Worm (Caenorhabditis elegans) whole organism, L2 larva: ENCODE data around the gene hmp-1.

Source experiments
- C34F6.9 ChIP-seq: fragments of 150-350 bp; optimal IDR thresholded peaks from 2 replicates; lab custom pipeline; 2014; ENCODE audit warnings: missing biosample characterization, missing genetic modification characterization
- F13H6.1 ChIP-seq: sonication (generic microtip); optimal IDR thresholded peaks from 2 replicates; lab custom pipeline; 2016; ENCODE audit warnings: missing genetic modification characterization, missing compliant biosample characterization
- R02D3.7 ChIP-seq: fragments of 150-350 bp; optimal IDR thresholded peaks from 2 replicates; lab custom pipeline; 2014; ENCODE audit warnings: missing biosample characterization, missing genetic modification characterization
- Y55F3AM.14 ChIP-seq: fragments of 200-800 bp; sonication (Bioruptor generic); optimal IDR thresholded peaks from 2 replicates; lab custom pipeline; 2018; ENCODE audit warnings: mild to moderate bottlenecking, missing genetic modification characterization, missing compliant biosample characterization
- alr-1 ChIP-seq: fragments of 150-350 bp; optimal IDR thresholded peaks from 2 replicates; lab custom pipeline; 2014; ENCODE audit warnings: missing biosample characterization, missing genetic modification characterization
- aly-2 ChIP-seq: fragments of 150-350 bp; optimal IDR thresholded peaks from 2 replicates; lab custom pipeline; 2014; ENCODE audit warnings: missing biosample characterization, missing genetic modification characterization
- ama-1 ChIP-seq: fragments of 150-350 bp; optimal IDR thresholded peaks from 2 replicates; lab custom pipeline; 2018; ENCODE audit warnings: inconsistent platforms
- ceh-16 ChIP-seq: fragments of 150-350 bp; optimal IDR thresholded peaks from 2 replicates; lab custom pipeline; 2014; ENCODE audit warnings: missing biosample characterization, missing genetic modification characterization
- ceh-82 ChIP-seq: fragments of 150-350 bp; optimal IDR thresholded peaks from 2 replicates; lab custom pipeline; 2014; ENCODE audit warnings: missing biosample characterization, missing genetic modification characterization
- crh-2 ChIP-seq: sonication (generic microtip); optimal IDR thresholded peaks from 2 replicates; lab custom pipeline; 2017; ENCODE audit warnings: missing biosample characterization, missing genetic modification characterization
- dmd-4 ChIP-seq: sonication (generic microtip); optimal IDR thresholded peaks from 2 replicates; lab custom pipeline; 2017; ENCODE audit warnings: missing biosample characterization, missing genetic modification characterization
- elt-3 ChIP-seq: sonication (generic microtip); optimal IDR thresholded peaks from 2 replicates; lab custom pipeline; 2017; ENCODE audit warnings: missing biosample characterization, missing genetic modification characterization
- fos-1 ChIP-seq: fragments of 150-350 bp; optimal IDR thresholded peaks from 2 replicates; lab custom pipeline; 2014; ENCODE audit warnings: missing biosample characterization, missing genetic modification characterization
- gmeb-1 ChIP-seq: fragments of 150-350 bp; optimal IDR thresholded peaks from 2 replicates; lab custom pipeline; 2014; ENCODE audit warnings: missing biosample characterization, missing genetic modification characterization
- lin-11 ChIP-seq: fragments of 150-350 bp; sonication (generic microtip); optimal IDR thresholded peaks from 2 replicates; lab custom pipeline; 2014; ENCODE audit warnings: missing biosample characterization, missing genetic modification characterization, inconsistent platforms, mixed read lengths
- lin-13 ChIP-seq: fragments of 150-350 bp; optimal IDR thresholded peaks from 2 replicates; lab custom pipeline; 2014; ENCODE audit warnings: missing biosample characterization, missing genetic modification reagents, missing genetic modification characterization
- lsy-2 ChIP-seq, 2 experiments: fragments of 150-350 bp in 1 of 2; sonication (generic microtip) in 1 of 2; optimal IDR thresholded peaks; 2 replicates each; lab custom pipeline; 2014 to 2017; ENCODE audit warnings: missing biosample characterization in 2 of 2, missing genetic modification characterization in 2 of 2
- mbf-1 ChIP-seq: sonication (generic microtip); optimal IDR thresholded peaks from 2 replicates; lab custom pipeline; 2017; ENCODE audit warnings: missing biosample characterization, missing genetic modification characterization
- mdl-1 ChIP-seq, 2 experiments: fragments of 150-350 bp in 1 of 2; sonication (generic microtip) in 1 of 2; optimal IDR thresholded peaks; 2 replicates each; lab custom pipeline; 2017; ENCODE audit warnings: missing biosample characterization in 2 of 2, missing genetic modification characterization in 2 of 2
- nhr-10 ChIP-seq: sonication (generic microtip); optimal IDR thresholded peaks from 2 replicates; lab custom pipeline; 2017; ENCODE audit warnings: missing biosample characterization, missing genetic modification characterization
- nhr-11 ChIP-seq: fragments of 150-350 bp; optimal IDR thresholded peaks from 2 replicates; lab custom pipeline; 2014; ENCODE audit warnings: missing biosample characterization, missing genetic modification characterization
- nhr-12 ChIP-seq: fragments of 150-350 bp; optimal IDR thresholded peaks from 2 replicates; lab custom pipeline; 2014; ENCODE audit warnings: missing biosample characterization, missing genetic modification characterization
- nhr-129 ChIP-seq: fragments of 150-350 bp; optimal IDR thresholded peaks from 2 replicates; lab custom pipeline; 2014; ENCODE audit warnings: missing biosample characterization, missing genetic modification characterization
- nhr-23 ChIP-seq: fragments of 150-350 bp; optimal IDR thresholded peaks from 2 replicates; lab custom pipeline; 2014; ENCODE audit warnings: missing biosample characterization, missing genetic modification reagents, missing genetic modification characterization
- nhr-25 ChIP-seq: fragments of 150-350 bp; sonication (generic microtip); optimal IDR thresholded peaks from 3 replicates; lab custom pipeline; 2014; ENCODE audit warnings: missing biosample characterization, missing genetic modification characterization
- nhr-77 ChIP-seq: fragments of 150-350 bp; optimal IDR thresholded peaks from 2 replicates; lab custom pipeline; 2014; ENCODE audit warnings: missing biosample characterization, missing genetic modification characterization
- peb-1 ChIP-seq: fragments of 150-350 bp; optimal IDR thresholded peaks from 2 replicates; lab custom pipeline; 2014; ENCODE audit warnings: missing biosample characterization, missing genetic modification characterization
- sem-4 ChIP-seq: fragments of 150-350 bp; optimal IDR thresholded peaks from 2 replicates; lab custom pipeline; 2014; ENCODE audit warnings: missing biosample characterization, missing genetic modification reagents, missing genetic modification characterization
- skn-1 ChIP-seq: sonication (generic microtip); optimal IDR thresholded peaks from 2 replicates; lab custom pipeline; 2017; ENCODE audit warnings: missing biosample characterization, missing genetic modification characterization
- sma-3 ChIP-seq: sonication (generic microtip); optimal IDR thresholded peaks from 2 replicates; lab custom pipeline; 2016; ENCODE audit warnings: missing genetic modification reagents, missing genetic modification characterization, missing compliant biosample characterization
- sma-9 ChIP-seq, 2 experiments: fragments of 150-350 bp in 1 of 2; sonication (generic microtip) in 1 of 2; optimal IDR thresholded peaks; 2 replicates each; lab custom pipeline; 2014 to 2016; ENCODE audit warnings: missing genetic modification characterization in 2 of 2, mild to moderate bottlenecking in 1 of 2, missing biosample characterization in 1 of 2, missing compliant biosample characterization in 1 of 2, missing genetic modification reagents in 1 of 2, moderate library complexity in 1 of 2
- snpc-4 ChIP-seq: fragments of 150-350 bp; optimal IDR thresholded peaks from 2 replicates; lab custom pipeline; 2014; ENCODE audit warnings: missing biosample characterization, missing genetic modification characterization
- unc-39 ChIP-seq: fragments of 150-350 bp; optimal IDR thresholded peaks from 2 replicates; lab custom pipeline; 2014; ENCODE audit warnings: missing biosample characterization, missing genetic modification characterization
- unc-55 ChIP-seq: fragments of 150-350 bp; sonication (generic microtip); optimal IDR thresholded peaks from 3 replicates; lab custom pipeline; 2014; ENCODE audit warnings: missing biosample characterization, missing genetic modification reagents, missing genetic modification characterization
- unc-62 ChIP-seq: fragments of 150-350 bp; optimal IDR thresholded peaks from 2 replicates; lab custom pipeline; 2014; ENCODE audit warnings: missing biosample characterization, missing genetic modification reagents, missing genetic modification characterization

Gene hmp-1

ce11 chrV:11843678-11844366 is 1.8 kb upstream of the hmp-1 start, which contains the start of gene nphp-4:
TSS of gene nphp-4 (minus strand) at chrV:11843728.
- TF ChIP-seq nhr-23 (tag; lab: Kevin White, UChicago) (no peak), lin-11 (tag; lab: Kevin White, UChicago) (no peak), fos-1 (tag; lab: Kevin White, UChicago) (no peak), ceh-82 (no peak), alr-1 (tag; lab: Kevin White, UChicago) (no peak), C34F6.9 (tag; lab: Kevin White, UChicago) (no peak), crh-2 (tag; lab: Kevin White, UChicago) (no peak), unc-55 (GFP tag; lab: Kevin White, UChicago) (no peak), sma-3 (GFP tag; lab: Kevin White, UChicago) (no peak), nhr-77 (tag; lab: Kevin White, UChicago) (no peak), gmeb-1 (tag; lab: Kevin White, UChicago) (no peak), nhr-11 (no peak)

- TF ChIP-seq alr-1 (tag; lab: Kevin White, UChicago) (no peak), sma-9 (GFP tag; optimal IDR thresholded peaks at IDR 0.05; lab: Kevin White, UChicago) (peak; percentile 21), sma-9 (tag; optimal IDR thresholded peaks at IDR 0.05; lab: Kevin White, UChicago) (no peak), F13H6.1 (tag; lab: Kevin White, UChicago) (peak; percentile 52), unc-39 (tag; lab: Kevin White, UChicago) (no peak), sma-3 (GFP tag; lab: Kevin White, UChicago) (peak; percentile 3), C34F6.9 (tag; lab: Kevin White, UChicago) (peak; percentile 55), fos-1 (tag; lab: Kevin White, UChicago) (peak; percentile 96), sem-4 (tag; lab: Kevin White, UChicago) (peak; percentile 49), lin-13 (no peak), nhr-129 (tag; lab: Kevin White, UChicago) (peak; percentile 40), lsy-2 (tag; optimal IDR thresholded peaks at IDR 0.05; lab: Kevin White, UChicago) (peak in 1 of 2 experiments; percentile 38), snpc-4 (peak; percentile 19), nhr-23 (tag; lab: Kevin White, UChicago) (no peak)
Measured at ce11 chrV:11844828-11845227, 843 bp upstream of the hmp-1 start.

- TF ChIP-seq aly-2 (tag; lab: Kevin White, UChicago): no peak
- TF ChIP-seq dmd-4 (tag; lab: Kevin White, UChicago): no peak
- no peak for TF ChIP-seq lsy-2 (tag; optimal IDR thresholded peaks at IDR 0.05; lab: Kevin White, UChicago)
- no peak for TF ChIP-seq ceh-16 (tag; lab: Kevin White, UChicago)
- TF ChIP-seq unc-62: no peak
- TF ChIP-seq elt-3 (tag; lab: Kevin White, UChicago): no peak
- no peak for TF ChIP-seq sem-4 (tag; lab: Kevin White, UChicago)
- no peak for TF ChIP-seq skn-1 (tag; lab: Kevin White, UChicago)
- TF ChIP-seq nhr-10 (tag; lab: Kevin White, UChicago): no peak
- no peak for TF ChIP-seq peb-1 (tag; lab: Kevin White, UChicago)
- no peak for TF ChIP-seq nhr-23 (tag; lab: Kevin White, UChicago)
- TF ChIP-seq ceh-82: no peak
Measured at ce11 chrV:11846969-11847368, 1.3 kb downstream of the hmp-1 start.

- TF ChIP-seq sma-9 (GFP tag; optimal IDR thresholded peaks at IDR 0.05; lab: Kevin White, UChicago): peak; percentile 49
- no peak for TF ChIP-seq sma-9 (tag; optimal IDR thresholded peaks at IDR 0.05; lab: Kevin White, UChicago)
- TF ChIP-seq elt-3 (tag; lab: Kevin White, UChicago): no peak
- peak; percentile 8 for TF ChIP-seq crh-2 (tag; lab: Kevin White, UChicago)
- TF ChIP-seq nhr-10 (tag; lab: Kevin White, UChicago): no peak
- TF ChIP-seq ama-1 (lab: Kevin White, UChicago): no peak
- TF ChIP-seq mdl-1 (tag; optimal IDR thresholded peaks at IDR 0.05; lab: Kevin White, UChicago): no peak
- no peak for TF ChIP-seq Y55F3AM.14 (GFP tag; lab: Kevin White, UChicago)
- no peak for TF ChIP-seq R02D3.7 (tag; lab: Kevin White, UChicago)
- no peak for TF ChIP-seq nhr-25 (tag; lab: Kevin White, UChicago)
- peak; percentile 57 for TF ChIP-seq fos-1 (tag; lab: Kevin White, UChicago)
- TF ChIP-seq snpc-4: no peak
- TF ChIP-seq sma-3 (GFP tag; lab: Kevin White, UChicago): no peak
- no peak for TF ChIP-seq gmeb-1 (tag; lab: Kevin White, UChicago)
- no peak for TF ChIP-seq mbf-1 (tag; lab: Kevin White, UChicago)
- no peak for TF ChIP-seq nhr-12 (tag; lab: Kevin White, UChicago)
- TF ChIP-seq lin-11 (tag; lab: Kevin White, UChicago): no peak
Measured at ce11 chrV:11849408-11849807, 3.7 kb downstream of the hmp-1 start.
